Worm (Caenorhabditis elegans) whole organism, midembryonic: ENCODE results near the gene nduf-2.2.

ENCODE experiments used
- T22C8.4 ChIP-seq: fragments of 200-800 bp; sonication (Bioruptor generic); IDR thresholded peaks from 2 replicates; pipeline ENCODE4 v1.3.6; 2022; ENCODE audit warnings: missing genetic modification characterization, missing compliant biosample characterization
- tab-1 ChIP-seq: fragments of 200-800 bp; sonication (Bioruptor generic); IDR thresholded peaks from 2 replicates; pipeline ENCODE4 v1.3.6; 2022; ENCODE audit warnings: missing genetic modification characterization, missing compliant biosample characterization
- ztf-23 ChIP-seq: fragments of 200-800 bp; sonication (Bioruptor generic); IDR thresholded peaks from 2 replicates; pipeline ENCODE4 v1.3.6; 2022; ENCODE audit warnings: missing genetic modification reagents, missing genetic modification characterization, missing compliant biosample characterization
- ztf-29 ChIP-seq: fragments of 200-800 bp; sonication (Bioruptor generic); IDR thresholded peaks from 2 replicates; pipeline ENCODE4 v1.3.6; 2022; ENCODE audit warnings: missing genetic modification reagents, missing genetic modification characterization, missing compliant biosample characterization

- TF ChIP-seq ztf-23 (GFP tag; lab: Robert Waterston, UW) (no peak), T22C8.4 (GFP tag; lab: Robert Waterston, UW) (no peak), ztf-29 (GFP tag; lab: Robert Waterston, UW) (no peak), tab-1 (GFP tag; lab: Robert Waterston, UW) (no peak)
Observed at ce11 chrIII:6442305-6443125, 22.5 kb upstream of the nduf-2.2 start, which contains the start of gene mel-32.
